Fruit fly (Drosophila melanogaster): ENCODE results near the gene Bdbt.

Gene Bdbt

DNA sequence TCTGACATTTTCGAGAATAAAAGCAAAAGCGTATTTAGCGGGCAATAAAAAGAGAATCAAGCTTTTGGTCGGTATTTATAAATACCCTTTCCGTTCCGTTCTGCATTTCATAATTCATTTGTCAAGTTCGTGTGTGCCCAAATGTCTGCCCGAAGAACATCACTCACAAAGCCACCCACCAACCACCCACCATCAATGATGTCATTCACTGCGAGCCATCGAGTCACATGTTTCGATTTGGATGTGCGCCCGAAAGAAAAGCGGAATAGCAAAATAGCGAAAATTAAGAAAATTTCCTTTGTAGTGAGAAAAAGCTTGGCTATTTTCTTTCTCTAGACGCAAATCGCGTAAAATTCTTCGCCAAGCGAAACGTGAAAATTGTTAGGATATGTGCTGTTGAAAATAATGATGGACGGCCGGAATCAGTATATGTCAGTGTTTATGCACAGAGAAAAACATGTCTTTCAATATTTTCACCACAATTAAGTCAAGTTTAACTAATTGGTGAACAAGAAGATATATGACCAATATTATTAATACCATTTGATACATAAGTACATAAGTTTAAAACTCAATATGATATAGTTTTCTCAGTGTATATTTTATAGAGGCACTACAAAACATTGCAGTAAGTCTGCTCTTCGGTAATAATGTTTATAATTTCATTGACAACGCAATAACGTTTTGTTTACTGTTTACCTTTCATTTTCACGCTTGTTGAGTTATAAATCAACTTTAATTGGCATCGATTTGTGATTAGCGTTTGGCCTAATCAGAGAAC lies 32.6 kb upstream of the Bdbt start (continued):
- TF ChIP-seq NC2α (GFP tag; optimal IDR thresholded peaks at IDR 0.05): no peak
- no peak; the same call in 2 of the 3 replicates for TF ChIP-seq gce (GFP tag; IDR thresholded peaks at IDR 0.05)
- no peak for TF ChIP-seq cato (GFP tag; optimal IDR thresholded peaks at IDR 0.05; ENCODE audit: borderline replicate concordance)
- TF ChIP-seq sens-2 (GFP tag; IDR thresholded peaks at IDR 0.05): no peak
- TF ChIP-seq Gsc (GFP tag; IDR thresholded peaks at IDR 0.05): no peak
- TF ChIP-seq vvl (GFP tag; IDR thresholded peaks at IDR 0.05): peak; percentile 78
- TF ChIP-seq CG14441 (GFP tag; IDR thresholded peaks at IDR 0.05): 0 out of 2 replicates have a peak, but pooled peaks have one; percentile 41
- no peak for TF ChIP-seq CG11398 (GFP tag; optimal IDR thresholded peaks at IDR 0.05)
- TF ChIP-seq CG1832 (GFP tag; optimal IDR thresholded peaks at IDR 0.05): no peak
- peak; percentile 2 for TF ChIP-seq Myb (GFP tag; optimal IDR thresholded peaks at IDR 0.05)
- no peak for TF ChIP-seq tin (GFP tag; optimal IDR thresholded peaks at IDR 0.05)
- TF ChIP-seq unpg (GFP tag; optimal IDR thresholded peaks at IDR 0.05): peak; percentile 61
- TF ChIP-seq ato (GFP tag; IDR thresholded peaks at IDR 0.05; ENCODE audit: partially characterized antibody): no peak
- no peak for TF ChIP-seq CG7963 (GFP tag; IDR thresholded peaks at IDR 0.05; ENCODE audit: partially characterized antibody)
- no peak for TF ChIP-seq jigr1 (GFP tag; IDR thresholded peaks at IDR 0.05)
- peak; percentile 71 for TF ChIP-seq sob (GFP tag; IDR thresholded peaks at IDR 0.05)
- TF ChIP-seq CG7928 (GFP tag; optimal IDR thresholded peaks at IDR 0.05): no peak
- no peak for TF ChIP-seq HmgD (GFP tag; optimal IDR thresholded peaks at IDR 0.05)
- TF ChIP-seq Abd-B (GFP tag; optimal IDR thresholded peaks at IDR 0.05): peak; percentile 6
- TF ChIP-seq CG17802 (tag; optimal IDR thresholded peaks at IDR 0.05): no peak
- peak; percentile 86; the same call in 2 of the 4 replicates for TF ChIP-seq chinmo (GFP tag; IDR thresholded peaks at IDR 0.05; ENCODE audit: partially characterized antibody)
- no peak for TF ChIP-seq CG2129 (GFP tag; IDR thresholded peaks at IDR 0.05; ENCODE audit: partially characterized antibody)
- peak; percentile 50 for TF ChIP-seq CG12071 (GFP tag; optimal IDR thresholded peaks at IDR 0.05)
- no peak for TF ChIP-seq Adf1 (GFP tag; IDR thresholded peaks at IDR 0.05)
- TF ChIP-seq eyg (GFP tag; optimal IDR thresholded peaks at IDR 0.05): no peak
- no peak for TF ChIP-seq stwl (tag; optimal IDR thresholded peaks at IDR 0.05)
- no peak for TF ChIP-seq mld (GFP tag; IDR thresholded peaks at IDR 0.05; ENCODE audit: partially characterized antibody)
- TF ChIP-seq pfk (GFP tag; optimal IDR thresholded peaks at IDR 0.05): no peak
- peak; percentile 37 for TF ChIP-seq Six4 (GFP tag; optimal IDR thresholded peaks at IDR 0.05)
- no peak for TF ChIP-seq dmrt11E (tag; optimal IDR thresholded peaks at IDR 0.05)
- TF ChIP-seq hkb (optimal IDR thresholded peaks at IDR 0.05): no peak
- peak; percentile 76 for TF ChIP-seq hkb (GFP tag; IDR thresholded peaks at IDR 0.05)
- TF ChIP-seq nau (GFP tag; optimal IDR thresholded peaks at IDR 0.05): peak; percentile 28
- no peak for TF ChIP-seq chm (GFP tag; IDR thresholded peaks at IDR 0.05)
- no peak for TF ChIP-seq Dip2 (GFP tag; IDR thresholded peaks at IDR 0.05)
- no peak for TF ChIP-seq CG15601 (tag; optimal IDR thresholded peaks at IDR 0.05)
- TF ChIP-seq peb (GFP tag; IDR thresholded peaks at IDR 0.05): no peak
- no peak for TF ChIP-seq Lhr (GFP tag; optimal IDR thresholded peaks at IDR 0.05)
- TF ChIP-seq CG9876 (GFP tag; optimal IDR thresholded peaks at IDR 0.05): no peak
- no peak for TF ChIP-seq ken (GFP tag; IDR thresholded peaks at IDR 0.05)
- peak; percentile 61 for TF ChIP-seq Fer3 (tag; optimal IDR thresholded peaks at IDR 0.05)
- no peak for TF ChIP-seq CG15479 (GFP tag; optimal IDR thresholded peaks at IDR 0.05)
- TF ChIP-seq gsb (GFP tag; IDR thresholded peaks at IDR 0.05): no peak
- TF ChIP-seq Gug (GFP tag; IDR thresholded peaks at IDR 0.05): peak; percentile 7; the same call in 1 of the 4 replicates
- peak; percentile 2 for TF ChIP-seq maf-S (GFP tag; optimal IDR thresholded peaks at IDR 0.05)
- TF ChIP-seq fru (optimal IDR thresholded peaks at IDR 0.05): no peak
- TF ChIP-seq CG9609 (GFP tag; optimal IDR thresholded peaks at IDR 0.05): peak; percentile 6
- no peak for TF ChIP-seq luna (GFP tag; optimal IDR thresholded peaks at IDR 0.05)
- TF ChIP-seq CG1233 (GFP tag; optimal IDR thresholded peaks at IDR 0.05): peak; percentile 39
- no peak for TF ChIP-seq Opbp (GFP tag; IDR thresholded peaks at IDR 0.05; ENCODE audit: partially characterized antibody)
